Worm (Caenorhabditis elegans) whole organism, mixed stage, embryonic: ENCODE results near the gene C35A5.6.

Experiments used
- M03D4.4 ChIP-seq: sonication (generic microtip); optimal IDR thresholded peaks from 2 replicates; lab custom pipeline; 2017; ENCODE audit warnings: mild to moderate bottlenecking, missing genetic modification characterization, missing compliant biosample characterization
- bed-3 ChIP-seq: fragments of 200-800 bp; sonication (Bioruptor generic); optimal IDR thresholded peaks from 3 replicates; lab custom pipeline; 2018; ENCODE audit warnings: mild to moderate bottlenecking, missing genetic modification characterization, moderate library complexity, missing compliant biosample characterization
- blmp-1 ChIP-seq: fragments of 150-350 bp; optimal IDR thresholded peaks from 2 replicates; lab custom pipeline; 2014; ENCODE audit warnings: missing biosample characterization, missing genetic modification characterization
- ceh-39 ChIP-seq: fragments of 150-350 bp; optimal IDR thresholded peaks from 2 replicates; lab custom pipeline; 2014; ENCODE audit warnings: missing biosample characterization, missing genetic modification characterization
- ceh-43 ChIP-seq: fragments of 200-800 bp; sonication (Bioruptor generic); optimal IDR thresholded peaks from 2 replicates; lab custom pipeline; 2018; ENCODE audit warnings: mild to moderate bottlenecking, missing genetic modification characterization, moderate library complexity, missing compliant biosample characterization
- ces-1 ChIP-seq: fragments of 150-350 bp; optimal IDR thresholded peaks from 2 replicates; lab custom pipeline; 2014; ENCODE audit warnings: missing biosample characterization, missing genetic modification reagents, missing genetic modification characterization
- cnd-1 ChIP-seq: fragments of 200-800 bp; sonication (Bioruptor generic); optimal IDR thresholded peaks from 2 replicates; lab custom pipeline; 2018; ENCODE audit warnings: mild to moderate bottlenecking, missing genetic modification characterization, missing compliant biosample characterization
- drap-1 ChIP-seq: fragments of 200-800 bp; sonication (Bioruptor generic); optimal IDR thresholded peaks from 3 replicates; lab custom pipeline; 2018; ENCODE audit warnings: mild to moderate bottlenecking, missing genetic modification characterization, missing compliant biosample characterization
- elt-1 ChIP-seq: sonication (generic microtip); optimal IDR thresholded peaks from 2 replicates; lab custom pipeline; 2017; ENCODE audit warnings: missing genetic modification characterization, mild to moderate bottlenecking, missing compliant biosample characterization, antibody characterized with exemption, moderate library complexity, borderline replicate concordance; ENCODE audit not compliant: insufficient read depth
- flh-1 ChIP-seq: fragments of 200-800 bp; sonication (Bioruptor generic); optimal IDR thresholded peaks from 2 replicates; lab custom pipeline; 2018; ENCODE audit warnings: mild to moderate bottlenecking, missing genetic modification characterization, moderate library complexity, missing compliant biosample characterization
- ham-2 ChIP-seq: fragments of 200-800 bp; sonication (Bioruptor generic); optimal IDR thresholded peaks from 2 replicates; lab custom pipeline; 2018; ENCODE audit warnings: mild to moderate bottlenecking, missing genetic modification characterization, missing compliant biosample characterization
- lin-13 ChIP-seq: fragments of 150-350 bp; optimal IDR thresholded peaks from 2 replicates; lab custom pipeline; 2014; ENCODE audit warnings: missing biosample characterization, missing genetic modification characterization
- lin-32 ChIP-seq: fragments of 200-800 bp; sonication (Bioruptor generic); optimal IDR thresholded peaks from 2 replicates; lab custom pipeline; 2018; ENCODE audit warnings: mild to moderate bottlenecking, missing genetic modification characterization, missing compliant biosample characterization
- lsy-2 ChIP-seq: fragments of 150-350 bp; optimal IDR thresholded peaks from 2 replicates; lab custom pipeline; 2014; ENCODE audit warnings: missing biosample characterization, missing genetic modification characterization
- mab-5 ChIP-seq: fragments of 150-350 bp; optimal IDR thresholded peaks from 2 replicates; lab custom pipeline; 2014; ENCODE audit warnings: missing biosample characterization, missing genetic modification characterization
- mep-1 ChIP-seq: fragments of 150-350 bp; optimal IDR thresholded peaks from 2 replicates; lab custom pipeline; 2017; ENCODE audit warnings: missing biosample characterization, missing genetic modification reagents, missing genetic modification characterization, inconsistent platforms
- mls-2 ChIP-seq: sonication (generic microtip); optimal IDR thresholded peaks from 2 replicates; lab custom pipeline; 2016; ENCODE audit warnings: mild to moderate bottlenecking, missing genetic modification characterization, moderate library complexity, missing compliant biosample characterization
- nhr-12 ChIP-seq: fragments of 150-350 bp; optimal IDR thresholded peaks from 2 replicates; lab custom pipeline; 2014; ENCODE audit warnings: missing biosample characterization, missing genetic modification characterization
- nhr-2 ChIP-seq: fragments of 150-350 bp; optimal IDR thresholded peaks from 2 replicates; lab custom pipeline; 2014; ENCODE audit warnings: missing biosample characterization, missing genetic modification characterization
- nhr-237 ChIP-seq: fragments of 150-350 bp; optimal IDR thresholded peaks from 2 replicates; lab custom pipeline; 2014; ENCODE audit warnings: missing biosample characterization, missing genetic modification characterization
- nhr-28 ChIP-seq: fragments of 150-350 bp; optimal IDR thresholded peaks from 2 replicates; lab custom pipeline; 2014; ENCODE audit warnings: missing biosample characterization, missing genetic modification characterization
- nhr-76 ChIP-seq: sonication (generic microtip); optimal IDR thresholded peaks from 2 replicates; lab custom pipeline; 2017; ENCODE audit warnings: missing biosample characterization, missing genetic modification characterization
- pha-4 ChIP-seq: fragments of 150-350 bp; optimal IDR thresholded peaks from 2 replicates; lab custom pipeline; 2018; ENCODE audit warnings: missing biosample characterization, missing genetic modification reagents, missing genetic modification characterization
- sem-2 ChIP-seq: fragments of 200-800 bp; sonication (Bioruptor generic); optimal IDR thresholded peaks from 2 replicates; lab custom pipeline; 2018; ENCODE audit warnings: mild to moderate bottlenecking, missing genetic modification characterization, missing compliant biosample characterization
- snpc-4 ChIP-seq: fragments of 150-350 bp; optimal IDR thresholded peaks from 2 replicates; lab custom pipeline; 2014; ENCODE audit warnings: missing biosample characterization, missing genetic modification characterization
- sptf-1 ChIP-seq: sonication (generic microtip); optimal IDR thresholded peaks from 2 replicates; lab custom pipeline; 2017; ENCODE audit warnings: mild to moderate bottlenecking, missing genetic modification characterization, moderate library complexity, missing compliant biosample characterization
- tbx-8 ChIP-seq: fragments of 200-800 bp; sonication (Bioruptor generic); optimal IDR thresholded peaks from 2 replicates; lab custom pipeline; 2018; ENCODE audit warnings: mild to moderate bottlenecking, missing genetic modification characterization, moderate library complexity, missing compliant biosample characterization
- unc-120 ChIP-seq: sonication (generic microtip); optimal IDR thresholded peaks from 2 replicates; lab custom pipeline; 2017; ENCODE audit warnings: missing genetic modification characterization, missing compliant biosample characterization; ENCODE audit not compliant: poor library complexity, severe bottlenecking
- unc-39 ChIP-seq: fragments of 150-350 bp; optimal IDR thresholded peaks from 2 replicates; lab custom pipeline; 2014; ENCODE audit warnings: missing biosample characterization, missing genetic modification characterization
- unc-62 ChIP-seq: fragments of 150-350 bp; optimal IDR thresholded peaks from 2 replicates; lab custom pipeline; 2014; ENCODE audit warnings: missing biosample characterization, missing genetic modification reagents, missing genetic modification characterization
- zip-8 ChIP-seq: fragments of 150-350 bp; optimal IDR thresholded peaks from 2 replicates; lab custom pipeline; 2014; ENCODE audit warnings: missing biosample characterization, missing genetic modification characterization
- ztf-11 ChIP-seq: fragments of 150-350 bp; optimal IDR thresholded peaks from 2 replicates; lab custom pipeline; 2014; ENCODE audit warnings: missing biosample characterization, missing genetic modification characterization

Gene C35A5.6

DNA sequence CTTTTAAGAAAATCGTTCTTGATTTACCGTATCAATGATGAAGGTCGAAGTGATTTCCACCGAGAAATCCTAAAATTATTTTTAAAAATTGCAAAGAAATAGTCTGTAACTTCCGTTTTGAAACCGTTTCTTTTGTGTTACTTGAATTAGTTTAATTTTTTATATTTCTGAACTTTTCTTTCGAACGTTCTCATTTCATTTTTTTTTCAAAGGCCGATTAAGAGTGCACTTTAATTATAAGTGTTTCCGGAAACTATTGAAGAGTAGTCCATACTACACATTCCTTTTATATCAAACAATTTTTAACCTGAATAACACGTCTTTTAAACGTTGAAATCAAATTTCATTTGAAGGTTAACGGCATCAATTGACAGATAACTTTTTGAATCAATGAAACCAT lies 41.3 kb upstream of the C35A5.6 start:
- no peak for TF ChIP-seq nhr-12
- TF ChIP-seq mep-1: no peak
- no peak for TF ChIP-seq ceh-39 (tag; lab: Kevin White, UChicago)
- no peak for TF ChIP-seq flh-1 (GFP tag; lab: Kevin White, UChicago)
- TF ChIP-seq blmp-1: no peak
- TF ChIP-seq nhr-28 (tag; lab: Kevin White, UChicago): no peak
- TF ChIP-seq mab-5 (tag; lab: Kevin White, UChicago): no peak
- no peak for TF ChIP-seq unc-62 (GFP tag; lab: Kevin White, UChicago)
- TF ChIP-seq lin-32 (GFP tag; lab: Kevin White, UChicago): no peak
- TF ChIP-seq ztf-11 (tag; lab: Kevin White, UChicago): no peak
- TF ChIP-seq elt-1: no peak
- TF ChIP-seq mls-2 (tag; lab: Kevin White, UChicago): no peak
- TF ChIP-seq zip-8 (tag; lab: Kevin White, UChicago): no peak
- no peak for TF ChIP-seq M03D4.4

DNA sequence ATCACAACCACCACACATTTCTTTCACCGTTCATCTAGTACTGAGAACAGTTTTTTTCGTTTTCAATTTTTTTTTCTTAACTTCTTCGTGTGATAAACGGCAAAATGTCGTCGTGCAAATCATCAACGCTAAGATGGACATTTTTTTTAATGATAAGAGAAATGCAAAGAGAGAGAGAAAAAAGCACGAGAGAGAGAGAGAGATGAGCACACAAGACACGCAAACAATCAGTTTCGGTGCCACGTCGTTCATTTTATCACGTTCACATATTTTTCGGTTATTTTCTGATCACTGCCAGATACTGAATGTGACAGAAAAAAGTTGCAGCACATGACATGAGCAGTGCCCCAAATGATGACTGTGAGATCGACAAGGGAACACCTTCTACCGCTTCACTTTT lies 40.7 kb upstream of the C35A5.6 start, which contains the start of gene egl-9:
TSS of gene egl-9 (plus strand) at position 328 of the 400 bp plus-strand sequence.
- TF ChIP-seq nhr-2 (tag; lab: Kevin White, UChicago) (no peak), bed-3 (no peak), M03D4.4 (no peak), ceh-43 (GFP tag; lab: Kevin White, UChicago) (no peak), ztf-11 (tag; lab: Kevin White, UChicago) (no peak), ces-1 (GFP tag; lab: Kevin White, UChicago) (no peak), unc-62 (GFP tag; lab: Kevin White, UChicago) (no peak), ham-2 (GFP tag; lab: Kevin White, UChicago) (no peak), lin-13 (no peak), flh-1 (GFP tag; lab: Kevin White, UChicago) (no peak), sem-2 (no peak), nhr-12 (no peak), tbx-8 (GFP tag; lab: Kevin White, UChicago) (no peak), lsy-2 (no peak)
- TF ChIP-seq, all 35 proteins: peak for 0

DNA sequence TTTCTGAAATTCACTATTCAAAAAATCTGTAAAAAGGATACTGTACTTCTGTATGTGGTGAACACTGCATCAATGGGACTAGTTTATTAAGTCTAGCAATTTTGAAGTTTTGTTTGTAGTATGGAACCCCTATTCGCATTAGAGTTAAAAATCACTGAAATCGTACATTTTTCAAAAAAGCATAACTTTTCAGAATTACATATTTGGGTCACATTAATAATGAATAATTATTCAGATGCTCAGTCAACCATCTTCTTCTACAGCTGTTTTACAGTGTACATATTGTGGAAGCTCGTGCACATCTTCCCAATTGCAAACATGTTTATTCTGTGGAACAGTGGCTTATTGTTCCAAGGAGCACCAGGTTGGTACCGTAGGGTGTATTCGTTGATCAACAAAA lies 40.2 kb upstream of the C35A5.6 start:
- TF ChIP-seq sem-2: no peak
- no peak for TF ChIP-seq nhr-12
- no peak for TF ChIP-seq ceh-39 (tag; lab: Kevin White, UChicago)
- TF ChIP-seq pha-4 (tag; lab: Kevin White, UChicago): no peak

DNA sequence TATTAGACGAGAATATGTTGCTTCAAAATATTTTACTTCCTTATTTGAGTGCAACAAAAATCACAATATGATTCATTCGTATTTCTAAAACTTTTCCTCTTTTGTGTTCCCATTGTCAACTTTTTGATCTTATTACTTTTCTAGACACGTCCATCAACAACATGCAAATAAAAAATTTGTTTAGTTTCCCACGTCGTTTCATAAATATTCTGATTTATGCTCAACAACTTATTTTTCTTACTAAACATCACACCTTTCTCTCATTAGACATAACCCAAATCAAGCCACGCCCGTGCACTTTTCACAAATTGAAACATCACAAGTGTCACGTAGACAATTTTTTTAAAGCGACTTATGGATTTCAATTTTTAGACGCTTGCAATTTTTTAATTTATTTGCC lies 39.1 kb upstream of the C35A5.6 start:
- TF ChIP-seq mls-2 (tag; lab: Kevin White, UChicago) (no peak), unc-120 (tag; lab: Kevin White, UChicago) (no peak), drap-1 (GFP tag; lab: Kevin White, UChicago) (no peak), M03D4.4 (no peak), blmp-1 (no peak), ham-2 (GFP tag; lab: Kevin White, UChicago) (no peak), lin-32 (GFP tag; lab: Kevin White, UChicago) (no peak), unc-39 (tag; lab: Kevin White, UChicago) (no peak), sptf-1 (no peak), unc-62 (GFP tag; lab: Kevin White, UChicago) (no peak), mab-5 (tag; lab: Kevin White, UChicago) (no peak), pha-4 (tag; lab: Kevin White, UChicago) (no peak), mep-1 (no peak), nhr-76 (no peak), zip-8 (tag; lab: Kevin White, UChicago) (no peak), ztf-11 (tag; lab: Kevin White, UChicago) (no peak), snpc-4 (tag; lab: Kevin White, UChicago) (no peak), nhr-28 (tag; lab: Kevin White, UChicago) (no peak), ceh-39 (tag; lab: Kevin White, UChicago) (no peak), lsy-2 (no peak)

DNA sequence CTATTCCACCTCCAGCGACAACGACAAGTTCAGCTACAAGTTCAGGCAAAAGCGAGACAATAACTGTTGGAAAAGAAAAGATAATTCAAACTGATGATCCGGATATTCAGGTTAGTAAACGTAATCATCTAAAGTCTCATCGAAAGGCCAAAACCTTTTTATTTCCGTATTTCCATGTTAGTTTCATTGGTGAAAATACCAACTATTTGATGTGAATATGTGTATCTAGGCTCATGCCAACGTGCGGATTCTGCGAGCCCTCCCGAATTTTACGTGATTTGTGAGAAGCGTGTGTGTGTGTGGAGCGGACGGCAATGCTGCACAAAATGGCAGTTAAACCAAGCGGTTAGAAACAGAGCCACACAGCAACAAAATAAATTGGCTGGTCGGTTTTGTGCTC lies 37.9 kb upstream of the C35A5.6 start:
- TF ChIP-seq nhr-237 (tag; lab: Kevin White, UChicago) (no peak), cnd-1 (tag; lab: Kevin White, UChicago) (no peak), sem-2 (no peak)
